Worm (Caenorhabditis elegans) whole organism, L1 larva: ENCODE data around the gene R160.10.

Experiments
- lin-39 ChIP-seq: fragments of 150-350 bp; optimal IDR thresholded peaks from 2 replicates; lab custom pipeline; 2014; ENCODE audit warnings: missing biosample characterization, missing genetic modification reagents, missing genetic modification characterization
- nhr-237 ChIP-seq: fragments of 150-350 bp; optimal IDR thresholded peaks from 2 replicates; lab custom pipeline; 2014; ENCODE audit warnings: missing biosample characterization, missing genetic modification characterization
- tbx-2 ChIP-seq: sonication (generic microtip); optimal IDR thresholded peaks from 2 replicates; lab custom pipeline; 2016; ENCODE audit warnings: missing genetic modification characterization, missing compliant biosample characterization

- TF ChIP-seq lin-39 (tag; lab: Kevin White, UChicago) (no peak), nhr-237 (tag; lab: Kevin White, UChicago) (no peak), tbx-2 (tag; lab: Kevin White, UChicago) (no peak)
These were observed 23.4 kb downstream of the R160.10 start, which contains the start of gene F14H12.3 for ce11 chrX:4343915-4344314.
